Fruit fly (Drosophila melanogaster) whole organism, prepupa: ENCODE data around the gene CG2898.

ENCODE experiments used
- CG3919 ChIP-seq: fragments of 200-800 bp; sonication (Bioruptor generic); optimal IDR thresholded peaks from 3 replicates; lab custom pipeline; 2016; ENCODE audit warnings: missing biosample characterization, missing genetic modification characterization
- Met ChIP-seq: fragments of 200-800 bp; sonication (Bioruptor generic); optimal IDR thresholded peaks from 3 replicates; lab custom pipeline; 2016; ENCODE audit warnings: missing biosample characterization, missing genetic modification characterization
- cyc ChIP-seq: fragments of 200-800 bp; sonication (Bioruptor generic); optimal IDR thresholded peaks from 3 replicates; lab custom pipeline; 2016; ENCODE audit warnings: missing biosample characterization, missing genetic modification characterization

DNA sequence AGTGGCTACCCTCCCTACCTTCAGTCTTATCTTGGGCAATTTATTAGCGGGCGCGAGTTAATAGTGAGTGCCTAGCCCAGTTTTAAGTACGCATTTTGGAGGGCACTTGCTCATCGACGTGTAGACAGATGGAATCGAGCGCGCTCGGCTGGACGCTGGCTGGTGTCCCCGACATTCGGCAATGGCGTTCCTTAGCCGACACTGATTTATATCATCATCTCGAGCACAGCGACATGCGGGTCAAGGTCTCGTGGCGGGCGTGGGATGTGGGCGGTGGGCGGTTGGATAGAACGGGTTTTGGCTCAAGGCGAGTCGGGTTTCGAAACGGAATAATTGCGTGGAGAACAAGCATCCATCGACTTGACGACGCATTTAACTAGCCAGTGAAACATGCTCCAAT is 5.9 kb upstream of the CG2898 start:
- TF ChIP-seq CG3919 (GFP tag; lab: Kevin White, UChicago) (no peak), Met (GFP tag; lab: Kevin White, UChicago) (no peak), cyc (GFP tag; lab: Kevin White, UChicago) (no peak)
